Fruit fly (Drosophila melanogaster): Measurements from ENCODE around the gene Zmynd10.
A peak's percentile ranks its signal among the peaks of the same experiment; 100 is the strongest.

Zmynd10 gene

DNA sequence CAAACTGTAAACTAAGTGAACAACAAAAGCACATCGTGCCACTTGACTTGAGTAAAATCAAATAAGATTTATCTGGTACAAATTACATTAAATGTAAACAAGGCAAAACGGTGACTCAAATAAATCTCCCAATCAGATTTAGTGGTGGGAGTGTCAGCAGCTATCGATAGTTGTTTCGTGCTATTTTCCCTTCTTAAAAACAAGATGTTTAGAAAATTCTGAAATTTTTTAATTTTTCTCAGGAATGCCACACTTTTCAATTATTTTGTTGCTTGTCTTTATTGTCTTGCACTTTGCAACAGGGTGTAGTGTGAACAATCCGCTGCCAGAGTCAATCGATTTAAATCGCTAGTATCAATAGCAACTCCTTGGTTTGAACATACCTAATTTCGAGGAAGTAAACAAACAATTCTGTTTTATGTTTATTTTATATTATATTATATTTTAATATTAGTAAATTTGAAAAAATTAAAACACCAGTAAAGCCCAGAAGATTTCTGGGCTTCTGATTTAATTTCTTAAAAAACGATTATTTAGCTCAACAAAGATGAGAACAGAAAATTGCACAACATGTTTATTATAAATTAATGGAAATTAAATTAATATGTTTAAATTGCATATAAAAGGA lies 10.9 kb downstream of the Zmynd10 start, which contains the start of gene MICAL-like (continued):
- TF ChIP-seq Mrtf (GFP tag; IDR thresholded peaks at IDR 0.05) (no peak), sna (GFP tag; IDR thresholded peaks at IDR 0.05; ENCODE audit: partially characterized antibody) (peak; percentile 91), hbn (GFP tag; IDR thresholded peaks at IDR 0.05; ENCODE audit: partially characterized antibody) (peak; percentile 88), CG15479 (GFP tag; optimal IDR thresholded peaks at IDR 0.05) (no peak), Mad (GFP tag; optimal IDR thresholded peaks at IDR 0.05) (no peak), Usf (GFP tag; optimal IDR thresholded peaks at IDR 0.05) (no peak), CG6272 (GFP tag; IDR thresholded peaks at IDR 0.05) (peak; percentile 12; the same call in 1 of the 2 replicates), p53 (GFP tag; optimal IDR thresholded peaks at IDR 0.05) (no peak), Sry-β (GFP tag; optimal IDR thresholded peaks at IDR 0.05) (no peak), kni (GFP tag; optimal IDR thresholded peaks at IDR 0.05) (no peak), MTF-1 (GFP tag; optimal IDR thresholded peaks at IDR 0.05; ENCODE audit: borderline replicate concordance) (no peak), da (GFP tag; optimal IDR thresholded peaks at IDR 0.05) (no peak), CG8924 (tag; optimal IDR thresholded peaks at IDR 0.05) (no peak), sisA (GFP tag; IDR thresholded peaks at IDR 0.05) (peak; percentile 57; the same call in 1 of the 2 replicates), wek (GFP tag; optimal IDR thresholded peaks at IDR 0.05) (no peak), CG4282 (GFP tag; optimal IDR thresholded peaks at IDR 0.05) (no peak), Drgx (GFP tag; IDR thresholded peaks at IDR 0.05) (no peak), CG12769 (tag; optimal IDR thresholded peaks at IDR 0.05) (no peak), CG33213 (GFP tag; optimal IDR thresholded peaks at IDR 0.05) (peak; percentile 45), Tbp (GFP tag; optimal IDR thresholded peaks at IDR 0.05) (no peak), CG4730 (GFP tag; IDR thresholded peaks at IDR 0.05) (no peak), CG7357 (GFP tag; IDR thresholded peaks at IDR 0.05) (peak; percentile 78), nau (GFP tag; optimal IDR thresholded peaks at IDR 0.05) (no peak), sc (optimal IDR thresholded peaks at IDR 0.05) (no peak), sc (GFP tag; optimal IDR thresholded peaks at IDR 0.05) (no peak), Lhr (GFP tag; optimal IDR thresholded peaks at IDR 0.05) (no peak), peb (GFP tag; IDR thresholded peaks at IDR 0.05) (no peak), CG7372 (GFP tag; IDR thresholded peaks at IDR 0.05) (no peak; the same call in 1 of the 2 replicates), CG11093 (GFP tag; IDR thresholded peaks at IDR 0.05) (no peak), CG1603 (tag; optimal IDR thresholded peaks at IDR 0.05) (peak; percentile 43), dmrt11E (tag; optimal IDR thresholded peaks at IDR 0.05) (no peak), Hmx (GFP tag; optimal IDR thresholded peaks at IDR 0.05) (no peak), ac (GFP tag; optimal IDR thresholded peaks at IDR 0.05) (no peak), Bgb (GFP tag; IDR thresholded peaks at IDR 0.05; ENCODE audit: partially characterized antibody) (peak; percentile 82), pb (GFP tag; optimal IDR thresholded peaks at IDR 0.05) (no peak), sr (GFP tag; IDR thresholded peaks at IDR 0.05) (no peak), CG17385 (GFP tag; optimal IDR thresholded peaks at IDR 0.05) (no peak), cato (GFP tag; optimal IDR thresholded peaks at IDR 0.05; ENCODE audit: borderline replicate concordance) (no peak), CG6854 (GFP tag; optimal IDR thresholded peaks at IDR 0.05) (no peak), twi (tag; optimal IDR thresholded peaks at IDR 0.05) (no peak), CG9817 (tag; optimal IDR thresholded peaks at IDR 0.05) (peak; percentile 30), her (GFP tag; optimal IDR thresholded peaks at IDR 0.05) (no peak), Hr3 (GFP tag; optimal IDR thresholded peaks at IDR 0.05) (no peak), ind (GFP tag; optimal IDR thresholded peaks at IDR 0.05) (peak; percentile 33), CG8359 (GFP tag; optimal IDR thresholded peaks at IDR 0.05; ENCODE audit: borderline replicate concordance) (no peak), Jarid2 (GFP tag; optimal IDR thresholded peaks at IDR 0.05) (no peak), Fer3 (tag; optimal IDR thresholded peaks at IDR 0.05) (no peak), CG4424 (GFP tag; optimal IDR thresholded peaks at IDR 0.05) (no peak), CG10654 (GFP tag; optimal IDR thresholded peaks at IDR 0.05) (no peak), Ravus (GFP tag; IDR thresholded peaks at IDR 0.05) (no peak), CG11504 (tag; optimal IDR thresholded peaks at IDR 0.05) (no peak)
